Fruit fly (Drosophila melanogaster): ENCODE measurements around the gene mrn.
A peak's percentile ranks its signal among the peaks of the same experiment; 100 is the strongest.

mrn gene

dm6 chr3L:15570571-15570970, 9.8 kb downstream of the mrn start:
- TF ChIP-seq CG31388 (GFP tag; optimal IDR thresholded peaks at IDR 0.05), result no peak
- no peak for TF ChIP-seq PHDP (tag; optimal IDR thresholded peaks at IDR 0.05)
- TF ChIP-seq amos (GFP tag; IDR thresholded peaks at IDR 0.05; ENCODE audit: partially characterized antibody), result no peak
- TF ChIP-seq schlank (tag; optimal IDR thresholded peaks at IDR 0.05), result no peak
- TF ChIP-seq zen (tag; optimal IDR thresholded peaks at IDR 0.05), result no peak
- no peak for TF ChIP-seq CG33213 (GFP tag; optimal IDR thresholded peaks at IDR 0.05)
- no peak for TF ChIP-seq CG9727 (GFP tag; optimal IDR thresholded peaks at IDR 0.05)
- TF ChIP-seq CG14014 (GFP tag; IDR thresholded peaks at IDR 0.05), result no peak
- no peak for TF ChIP-seq gem (tag; optimal IDR thresholded peaks at IDR 0.05)
- TF ChIP-seq CG6791 (GFP tag; IDR thresholded peaks at IDR 0.05; ENCODE audit: partially characterized antibody), result no peak
- no peak for TF ChIP-seq CG8089 (GFP tag; optimal IDR thresholded peaks at IDR 0.05)
- TF ChIP-seq psq (GFP tag; optimal IDR thresholded peaks at IDR 0.05), result no peak
- TF ChIP-seq Scr (GFP tag; IDR thresholded peaks at IDR 0.05; ENCODE audit: partially characterized antibody), result no peak
- no peak for TF ChIP-seq twi (tag; optimal IDR thresholded peaks at IDR 0.05)
- TF ChIP-seq salm (tag; optimal IDR thresholded peaks at IDR 0.05), result no peak

- TF ChIP-seq Dbx (GFP tag; IDR thresholded peaks at IDR 0.05) (0 out of 3 replicates have a peak, but pooled peaks have one; percentile 0), CG11456 (GFP tag; IDR thresholded peaks at IDR 0.05) (0 out of 3 replicates have a peak, but pooled peaks have one; percentile 18), cato (GFP tag; optimal IDR thresholded peaks at IDR 0.05; ENCODE audit: borderline replicate concordance) (no peak), CG3407 (GFP tag; optimal IDR thresholded peaks at IDR 0.05) (no peak), lbe (GFP tag; optimal IDR thresholded peaks at IDR 0.05) (no peak), CG5245 (GFP tag; optimal IDR thresholded peaks at IDR 0.05) (no peak), nerfin-2 (GFP tag; IDR thresholded peaks at IDR 0.05; ENCODE audit: partially characterized antibody) (no peak), gfzf (GFP tag; optimal IDR thresholded peaks at IDR 0.05) (no peak), CG17328 (GFP tag; IDR thresholded peaks at IDR 0.05) (no peak)
These were observed 11.6 kb downstream of the mrn start for dm6 chr3L:15568748-15569147.

dm6 chr3L:15566484-15566955, 13.8 kb downstream of the mrn start:
- peak; percentile 13 for TF ChIP-seq pb (GFP tag; optimal IDR thresholded peaks at IDR 0.05)
- no peak for TF ChIP-seq ato (GFP tag; IDR thresholded peaks at IDR 0.05; ENCODE audit: partially characterized antibody)
- TF ChIP-seq CG6765 (GFP tag; optimal IDR thresholded peaks at IDR 0.05), result peak; percentile 87
- 0 out of 2 replicates have a peak, but pooled peaks have one; percentile 37 for TF ChIP-seq CG10366 (GFP tag; IDR thresholded peaks at IDR 0.05)
- TF ChIP-seq ase (GFP tag; IDR thresholded peaks at IDR 0.05), result peak; percentile 30; the same call in 1 of the 3 replicates
- TF ChIP-seq Mes4 (GFP tag; optimal IDR thresholded peaks at IDR 0.05), result peak; percentile 75
- TF ChIP-seq CG6689 (GFP tag; IDR thresholded peaks at IDR 0.05), result peak; percentile 44; the same call in 1 of the 2 replicates
- no peak for TF ChIP-seq sc (optimal IDR thresholded peaks at IDR 0.05)
- TF ChIP-seq sc (GFP tag; optimal IDR thresholded peaks at IDR 0.05), result no peak
- no peak for TF ChIP-seq esg (GFP tag; conservative IDR thresholded peaks at IDR 0.05)
- no peak for TF ChIP-seq CG9215 (GFP tag; IDR thresholded peaks at IDR 0.05)
- TF ChIP-seq CG4707 (GFP tag; optimal IDR thresholded peaks at IDR 0.05), result peak; percentile 70
- peak; percentile 74 for TF ChIP-seq CG15601 (tag; optimal IDR thresholded peaks at IDR 0.05)
- no peak for TF ChIP-seq vfl (GFP tag; optimal IDR thresholded peaks at IDR 0.05)
- peak; percentile 48 for TF ChIP-seq grau (tag; optimal IDR thresholded peaks at IDR 0.05)
- no peak for TF ChIP-seq CG14860 (GFP tag; IDR thresholded peaks at IDR 0.05; ENCODE audit: partially characterized antibody)
- no peak for TF ChIP-seq CG12942 (GFP tag; optimal IDR thresholded peaks at IDR 0.05)
- no peak for TF ChIP-seq Usf (GFP tag; optimal IDR thresholded peaks at IDR 0.05)
- TF ChIP-seq CG6254 (GFP tag; optimal IDR thresholded peaks at IDR 0.05), result no peak
- peak; percentile 73 for TF ChIP-seq CG6854 (GFP tag; optimal IDR thresholded peaks at IDR 0.05)
- no peak for TF ChIP-seq ems (GFP tag; optimal IDR thresholded peaks at IDR 0.05)
- peak; percentile 39 for TF ChIP-seq CG1603 (tag; optimal IDR thresholded peaks at IDR 0.05)
- 0 out of 4 replicates have a peak, but pooled peaks have one; percentile 44 for TF ChIP-seq chinmo (GFP tag; IDR thresholded peaks at IDR 0.05; ENCODE audit: partially characterized antibody)
- no peak for TF ChIP-seq Nf-YC (tag; optimal IDR thresholded peaks at IDR 0.05)
- TF ChIP-seq CG13287 (GFP tag; IDR thresholded peaks at IDR 0.05; ENCODE audit: partially characterized antibody), result no peak

All from whole organism, embryonic.